Fruit fly (Drosophila melanogaster) whole organism, embryonic: Measurements from ENCODE around the gene CG34325.

Experiments
- Antp ChIP-seq: fragments of 200-800 bp; sonication (Bioruptor generic); optimal IDR thresholded peaks from 3 replicates; lab custom pipeline; 2016; ENCODE audit warnings: missing biosample characterization, missing genetic modification characterization
- B-H1 ChIP-seq: fragments of 200-800 bp; sonication (Bioruptor generic); IDR thresholded peaks from 3 replicates; pipeline ENCODE4 v1.3.6; 2022; ENCODE audit warnings: missing biosample characterization, missing genetic modification characterization
- CG10366 ChIP-seq: fragments of 200-800 bp; sonication (Bioruptor generic); IDR thresholded peaks from 2 replicates; pipeline ENCODE4 v1.3.6; 2022; ENCODE audit warnings: missing biosample characterization, missing genetic modification characterization
- CG12104 ChIP-seq: fragments of 200-800 bp; sonication (Bioruptor generic); optimal IDR thresholded peaks from 3 replicates; lab custom pipeline; 2016; ENCODE audit warnings: missing biosample characterization, missing genetic modification characterization
- CG13424 ChIP-seq: fragments of 200-800 bp; sonication (Bioruptor generic); optimal IDR thresholded peaks from 2 replicates; lab custom pipeline; 2019; ENCODE audit warnings: missing biosample characterization, mild to moderate bottlenecking, missing genetic modification characterization, moderate library complexity
- CG14441 ChIP-seq: fragments of 200-800 bp; sonication (Bioruptor generic); IDR thresholded peaks from 2 replicates; pipeline ENCODE4 v1.3.6; 2022; ENCODE audit warnings: missing biosample characterization, missing genetic modification characterization
- CG15073 ChIP-seq: fragments of 200-800 bp; sonication (Bioruptor generic); optimal IDR thresholded peaks from 2 replicates; lab custom pipeline; 2016; ENCODE audit warnings: missing biosample characterization, missing genetic modification characterization
- CG17359 ChIP-seq: fragments of 200-800 bp; sonication (Bioruptor generic); optimal IDR thresholded peaks from 3 replicates; lab custom pipeline; 2018; ENCODE audit warnings: missing biosample characterization, mild to moderate bottlenecking, missing genetic modification characterization, moderate library complexity
- CG31441 ChIP-seq: fragments of 200-800 bp; sonication (Bioruptor generic); IDR thresholded peaks from 2 replicates; pipeline ENCODE4 v1.3.6; 2022; ENCODE audit warnings: missing biosample characterization, missing genetic modification characterization
- CG6689 ChIP-seq: fragments of 200-800 bp; sonication (Bioruptor generic); IDR thresholded peaks from 2 replicates; pipeline ENCODE4 v1.3.6; 2022; ENCODE audit warnings: missing biosample characterization, missing genetic modification characterization
- CG7372 ChIP-seq: fragments of 200-800 bp; sonication (Bioruptor generic); IDR thresholded peaks from 2 replicates; pipeline ENCODE4 v1.3.6; 2022; ENCODE audit warnings: missing biosample characterization, missing genetic modification characterization
- CG8089 ChIP-seq: fragments of 200-800 bp; sonication (Bioruptor generic); optimal IDR thresholded peaks from 3 replicates; lab custom pipeline; 2016; ENCODE audit warnings: missing biosample characterization, missing genetic modification characterization
- CG8388 ChIP-seq: fragments of 200-800 bp; sonication (Bioruptor generic); optimal IDR thresholded peaks from 2 replicates; lab custom pipeline; 2019; ENCODE audit warnings: missing biosample characterization, mild to moderate bottlenecking, missing genetic modification characterization, moderate library complexity
- D ChIP-seq, 2 experiments: fragments of 200-800 bp in 1 of 2; fragments of >200 bp in 1 of 2; sonication (Bioruptor generic) in 1 of 2; optimal IDR thresholded peaks; 2 replicates in 1 of 2; 3 replicates in 1 of 2; lab custom pipeline; 2017; ENCODE audit warnings: mild to moderate bottlenecking in 1 of 2, missing biosample characterization in 1 of 2, missing genetic modification characterization in 1 of 2, missing genetic modification reagents in 1 of 2
- Dll ChIP-seq: fragments of 200-800 bp; sonication (Bioruptor generic); IDR thresholded peaks from 4 replicates; pipeline ENCODE4 v1.3.6; 2022; ENCODE audit warnings: missing biosample characterization, missing genetic modification characterization; ENCODE audit not compliant: partially characterized antibody
- Gug ChIP-seq: fragments of 200-800 bp; sonication (Bioruptor generic); IDR thresholded peaks from 4 replicates; pipeline ENCODE4 v1.3.6; 2022; ENCODE audit warnings: missing biosample characterization, missing genetic modification characterization
- H2.0 ChIP-seq: fragments of 200-800 bp; sonication (Bioruptor generic); IDR thresholded peaks from 2 replicates; pipeline ENCODE4 v1.3.6; 2022; ENCODE audit warnings: missing biosample characterization, missing genetic modification characterization
- HLHmδ ChIP-seq: fragments of 200-800 bp; sonication (Bioruptor generic); optimal IDR thresholded peaks from 2 replicates; lab custom pipeline; 2018; ENCODE audit warnings: missing biosample characterization, mild to moderate bottlenecking, missing genetic modification characterization, moderate library complexity
- Med ChIP-seq: fragments of 200-800 bp; sonication (Bioruptor generic); peaks from one replicate; lab custom pipeline; 2016; ENCODE audit warnings: missing biosample characterization, missing genetic modification characterization, mild to moderate bottlenecking, inconsistent platforms, moderate library complexity
- Oli ChIP-seq: fragments of 200-800 bp; sonication (Bioruptor generic); optimal IDR thresholded peaks from 2 replicates; lab custom pipeline; 2018; ENCODE audit warnings: missing biosample characterization, mild to moderate bottlenecking, missing genetic modification characterization, moderate library complexity
- Ravus ChIP-seq: fragments of 200-800 bp; sonication (Bioruptor generic); IDR thresholded peaks from 2 replicates; pipeline ENCODE4 v1.3.6; 2022; ENCODE audit warnings: missing biosample characterization, missing genetic modification characterization
- Sox102F ChIP-seq: fragments of 200-800 bp; sonication (Bioruptor generic); optimal IDR thresholded peaks from 2 replicates; lab custom pipeline; 2018; ENCODE audit warnings: missing biosample characterization, mild to moderate bottlenecking, missing genetic modification characterization, moderate library complexity
- Sry-β ChIP-seq: fragments of 200-800 bp; sonication (Bioruptor generic); optimal IDR thresholded peaks from 2 replicates; lab custom pipeline; 2018; ENCODE audit warnings: missing biosample characterization, mild to moderate bottlenecking, missing genetic modification characterization, moderate library complexity
- Ssrp ChIP-seq: fragments of 200-800 bp; sonication (Bioruptor generic); optimal IDR thresholded peaks from 2 replicates; lab custom pipeline; 2018; ENCODE audit warnings: missing biosample characterization, mild to moderate bottlenecking, missing genetic modification characterization, moderate library complexity
- Xrp1 ChIP-seq: fragments of 200-800 bp; sonication (Bioruptor generic); IDR thresholded peaks from 2 replicates; pipeline ENCODE4 v1.3.6; 2022; ENCODE audit warnings: missing biosample characterization, missing genetic modification characterization
- cato ChIP-seq: fragments of 200-800 bp; sonication (Bioruptor generic); optimal IDR thresholded peaks from 2 replicates; lab custom pipeline; 2016; ENCODE audit warnings: missing biosample characterization, missing genetic modification characterization, borderline replicate concordance
- chm ChIP-seq: fragments of 200-800 bp; sonication (Bioruptor generic); IDR thresholded peaks from 2 replicates; pipeline ENCODE4 v1.3.6; 2022; ENCODE audit warnings: missing biosample characterization, missing genetic modification characterization
- croc ChIP-seq: fragments of 200-800 bp; sonication (Bioruptor generic); conservative IDR thresholded peaks from 3 replicates; pipeline ENCODE4 v1.3.6; 2022; ENCODE audit warnings: missing biosample characterization, missing genetic modification characterization
- dysf ChIP-seq: fragments of 200-800 bp; sonication (Bioruptor generic); IDR thresholded peaks from 3 replicates; pipeline ENCODE4 v1.3.6; 2022; ENCODE audit warnings: missing biosample characterization, missing genetic modification characterization
- gem ChIP-seq: fragments of 200-800 bp; sonication (Bioruptor generic); optimal IDR thresholded peaks from 2 replicates; lab custom pipeline; 2019; ENCODE audit warnings: missing biosample characterization, mild to moderate bottlenecking, missing genetic modification characterization, moderate library complexity
- gsb-n ChIP-seq: fragments of 200-800 bp; sonication (Bioruptor generic); optimal IDR thresholded peaks from 3 replicates; lab custom pipeline; 2018; ENCODE audit warnings: missing biosample characterization, mild to moderate bottlenecking, missing genetic modification characterization
- hkb ChIP-seq, 2 experiments: fragments of 200-800 bp in 1 of 2; fragments of >200 bp in 1 of 2; sonication (Bioruptor generic) in 1 of 2; IDR thresholded peaks in 1 of 2; optimal IDR thresholded peaks in 1 of 2; 2 replicates each; pipeline versions ENCODE4 v1.3.6 to Lab custom; 2017 to 2022; ENCODE audit warnings: missing biosample characterization in 1 of 2, missing genetic modification characterization in 1 of 2
- ken ChIP-seq: fragments of 200-800 bp; sonication (Bioruptor generic); IDR thresholded peaks from 3 replicates; pipeline ENCODE4 v1.3.6; 2022; ENCODE audit warnings: missing biosample characterization, missing genetic modification characterization
- lola ChIP-seq, 3 experiments: fragments of >200 bp in 2 of 3; fragments of 200-800 bp in 1 of 3; sonication (Bioruptor generic) in 1 of 3; optimal IDR thresholded peaks; 2 replicates each; lab custom pipeline; 2017 to 2019; ENCODE audit warnings: missing biosample characterization in 3 of 3, missing genetic modification characterization in 3 of 3, mild to moderate bottlenecking in 1 of 3, moderate library complexity in 1 of 3
- otp ChIP-seq: fragments of 200-800 bp; sonication (Bioruptor generic); IDR thresholded peaks from 3 replicates; pipeline ENCODE4, ENCODE4 v1.3.6; 2022; ENCODE audit warnings: missing biosample characterization, missing genetic modification characterization
- pan ChIP-seq, 4 experiments: fragments of >200 bp in 3 of 4; fragments of 200-800 bp in 1 of 4; sonication (Bioruptor generic) in 1 of 4; optimal IDR thresholded peaks in 3 of 4; IDR thresholded peaks in 1 of 4; 2 replicates each; pipeline versions ENCODE4 v1.3.6 to Lab custom; 2017 to 2022; ENCODE audit warnings: missing biosample characterization in 2 of 4, missing genetic modification characterization in 2 of 4, mixed read lengths in 1 of 4
- peb ChIP-seq: fragments of 200-800 bp; sonication (Bioruptor generic); IDR thresholded peaks from 2 replicates; pipeline ENCODE4 v1.3.6; 2022; ENCODE audit warnings: missing biosample characterization, missing genetic modification characterization
- phol ChIP-seq: fragments of 200-800 bp; sonication (Bioruptor generic); optimal IDR thresholded peaks from 3 replicates; lab custom pipeline; 2018; ENCODE audit warnings: missing biosample characterization, mild to moderate bottlenecking, missing genetic modification characterization, moderate library complexity
- pnt ChIP-seq: fragments of 200-800 bp; sonication (Bioruptor generic); optimal IDR thresholded peaks from 3 replicates; lab custom pipeline; 2016; ENCODE audit warnings: missing biosample characterization, missing genetic modification characterization
- prd ChIP-seq, 3 experiments: fragments of >200 bp in 2 of 3; fragments of 200-800 bp in 1 of 3; sonication (Bioruptor generic) in 1 of 3; optimal IDR thresholded peaks in 2 of 3; IDR thresholded peaks in 1 of 3; 2 replicates in 2 of 3; 3 replicates in 1 of 3; pipeline versions ENCODE4 v1.3.6 to Lab custom; 2017 to 2022; ENCODE audit warnings: missing biosample characterization in 1 of 3, missing genetic modification characterization in 1 of 3
- ranshi ChIP-seq: fragments of 200-800 bp; sonication (Bioruptor generic); IDR thresholded peaks from 2 replicates; pipeline ENCODE4 v1.3.6; 2022; ENCODE audit warnings: missing biosample characterization, missing genetic modification characterization
- row ChIP-seq: fragments of 200-800 bp; sonication (Bioruptor generic); IDR thresholded peaks from 3 replicates; pipeline ENCODE4 v1.3.6; 2022; ENCODE audit warnings: missing biosample characterization, missing genetic modification characterization
- sisA ChIP-seq: fragments of 200-800 bp; sonication (Bioruptor generic); IDR thresholded peaks from 2 replicates; pipeline ENCODE4 v1.3.6; 2022; ENCODE audit warnings: missing biosample characterization, missing genetic modification characterization
- so ChIP-seq: fragments of 200-800 bp; sonication (Bioruptor generic); IDR thresholded peaks from 3 replicates; pipeline ENCODE4 v1.3.6; 2022; ENCODE audit warnings: missing biosample characterization, missing genetic modification characterization
- wdn ChIP-seq: fragments of 200-800 bp; sonication (Bioruptor generic); IDR thresholded peaks from 2 replicates; pipeline ENCODE4 v1.3.6; 2022; ENCODE audit warnings: missing biosample characterization, missing genetic modification characterization
- zf30C ChIP-seq: fragments of 200-800 bp; sonication (Bioruptor generic); optimal IDR thresholded peaks from 3 replicates; lab custom pipeline; 2018; ENCODE audit warnings: missing biosample characterization, mild to moderate bottlenecking, missing genetic modification characterization
- zfh1 ChIP-seq: fragments of 200-800 bp; sonication (Bioruptor generic); IDR thresholded peaks from 3 replicates; pipeline ENCODE4 v1.3.6; 2022; ENCODE audit warnings: missing biosample characterization, missing genetic modification characterization

Gene CG34325

dm6 chrX:16690499-16690898 lies 30.7 kb downstream of the CG34325 start (continued):
- 0 out of 3 replicates have a peak, but pooled peaks have one; percentile 40 for TF ChIP-seq otp (GFP tag; lab: Robert Waterston, UW)
- TF ChIP-seq so = 0 out of 3 replicates have a peak, but pooled peaks have one; percentile 38
- peak; percentile 43; the same call in 1 of the 2 replicates for TF ChIP-seq Xrp1 (GFP tag; lab: Robert Waterston, UW)
- 0 out of 2 replicates have a peak, but pooled peaks have one; percentile 17 for TF ChIP-seq ranshi (GFP tag; lab: Robert Waterston, UW)
- peak; percentile 41; the same call in 1 of the 3 replicates for TF ChIP-seq zfh1
- peak; percentile 52; the same call in 2 of the 4 replicates for TF ChIP-seq Gug (GFP tag; lab: Robert Waterston, UW)
- TF ChIP-seq Sox102F = peak; percentile 42
- TF ChIP-seq H2.0 = peak; percentile 55
- TF ChIP-seq gem (tag; lab: Kevin White, UChicago) = peak; percentile 46
- no peak for TF ChIP-seq CG15073 (GFP tag; lab: Kevin White, UChicago)
- TF ChIP-seq Ssrp (tag; lab: Kevin White, UChicago) = peak; percentile 17
- no peak for TF ChIP-seq wdn
- TF ChIP-seq Ravus (GFP tag; lab: Robert Waterston, UW) = no peak
- TF ChIP-seq Sry-β (GFP tag; lab: Kevin White, UChicago) = no peak
- peak; percentile 54 for TF ChIP-seq CG14441 (GFP tag; lab: Robert Waterston, UW)
- no peak for TF ChIP-seq D (optimal IDR thresholded peaks at IDR 0.05; lab: Kevin White, UChicago)
- peak; percentile 24 for TF ChIP-seq D (GFP tag; optimal IDR thresholded peaks at IDR 0.05; lab: Kevin White, UChicago)
- TF ChIP-seq cato (GFP tag; lab: Kevin White, UChicago) = no peak
- TF ChIP-seq HLHmδ (GFP tag; lab: Kevin White, UChicago) = no peak
- peak; percentile 16 for TF ChIP-seq gsb-n (tag; lab: Kevin White, UChicago)
- TF ChIP-seq dysf (GFP tag; lab: Robert Waterston, UW) = peak; percentile 53; the same call in 2 of the 3 replicates
- peak; percentile 13; the same call in 1 of the 2 replicates for TF ChIP-seq CG31441
- peak; percentile 16; the same call in 1 of the 3 replicates for TF ChIP-seq croc (GFP tag; lab: Robert Waterston, UW)
- peak; percentile 35 for TF ChIP-seq phol
- TF ChIP-seq CG13424 (tag; lab: Kevin White, UChicago) = peak; percentile 25
- no peak for TF ChIP-seq CG12104 (GFP tag; lab: Kevin White, UChicago)
- TF ChIP-seq lola (GFP tag; optimal IDR thresholded peaks at IDR 0.05; lab: Kevin White, UChicago) = no peak
- TF ChIP-seq CG8089 = peak; percentile 7
- peak; percentile 65; the same call in 1 of the 2 replicates for TF ChIP-seq sisA
- peak; percentile 28 for TF ChIP-seq Oli (tag; lab: Kevin White, UChicago)
- peak; percentile 42 for TF ChIP-seq CG10366
- TF ChIP-seq Dll = no peak
- TF ChIP-seq pnt = peak; percentile 7
- TF ChIP-seq Med (GFP tag; lab: Kevin White, UChicago) = peak; percentile 80
- no peak for TF ChIP-seq B-H1
- no peak for TF ChIP-seq zf30C (GFP tag; lab: Kevin White, UChicago)
- no peak for TF ChIP-seq pan (optimal IDR thresholded peaks at IDR 0.05; lab: Kevin White, UChicago)
- TF ChIP-seq pan (GFP tag; optimal IDR thresholded peaks at IDR 0.05 in 1 of 2, IDR thresholded peaks at IDR 0.05 in 1 of 2) = peak in 1 of 2 experiments; percentile 21
- no peak for TF ChIP-seq CG7372 (GFP tag; lab: Robert Waterston, UW)
- TF ChIP-seq Antp (GFP tag; lab: Kevin White, UChicago) = peak; percentile 9
- no peak for TF ChIP-seq prd (optimal IDR thresholded peaks at IDR 0.05; lab: Kevin White, UChicago)
- TF ChIP-seq prd (GFP tag; IDR thresholded peaks at IDR 0.05; lab: Robert Waterston, UW) = peak; percentile 33; the same call in 1 of the 3 replicates
- TF ChIP-seq hkb (optimal IDR thresholded peaks at IDR 0.05; lab: Kevin White, UChicago) = no peak
- TF ChIP-seq hkb (GFP tag; IDR thresholded peaks at IDR 0.05; lab: Robert Waterston, UW) = 0 out of 2 replicates have a peak, but pooled peaks have one; percentile 9
- peak; percentile 58; the same call in 1 of the 3 replicates for TF ChIP-seq ken (GFP tag; lab: Robert Waterston, UW)
- no peak for TF ChIP-seq chm (GFP tag; lab: Robert Waterston, UW)
- peak; percentile 55 for TF ChIP-seq row (GFP tag; lab: Robert Waterston, UW)
- peak; percentile 42 for TF ChIP-seq CG17359 (tag; lab: Kevin White, UChicago)
- TF ChIP-seq CG6689 = peak; percentile 42; the same call in 1 of the 2 replicates
- 0 out of 2 replicates have a peak, but pooled peaks have one; percentile 32 for TF ChIP-seq peb (GFP tag; lab: Robert Waterston, UW)
- TF ChIP-seq CG8388 (GFP tag; lab: Kevin White, UChicago) = peak; percentile 8
